Fruit fly (Drosophila melanogaster): ENCODE measurements around the gene Ziz.
A peak's percentile ranks its signal among the peaks of the same experiment; 100 is the strongest.

DNA sequence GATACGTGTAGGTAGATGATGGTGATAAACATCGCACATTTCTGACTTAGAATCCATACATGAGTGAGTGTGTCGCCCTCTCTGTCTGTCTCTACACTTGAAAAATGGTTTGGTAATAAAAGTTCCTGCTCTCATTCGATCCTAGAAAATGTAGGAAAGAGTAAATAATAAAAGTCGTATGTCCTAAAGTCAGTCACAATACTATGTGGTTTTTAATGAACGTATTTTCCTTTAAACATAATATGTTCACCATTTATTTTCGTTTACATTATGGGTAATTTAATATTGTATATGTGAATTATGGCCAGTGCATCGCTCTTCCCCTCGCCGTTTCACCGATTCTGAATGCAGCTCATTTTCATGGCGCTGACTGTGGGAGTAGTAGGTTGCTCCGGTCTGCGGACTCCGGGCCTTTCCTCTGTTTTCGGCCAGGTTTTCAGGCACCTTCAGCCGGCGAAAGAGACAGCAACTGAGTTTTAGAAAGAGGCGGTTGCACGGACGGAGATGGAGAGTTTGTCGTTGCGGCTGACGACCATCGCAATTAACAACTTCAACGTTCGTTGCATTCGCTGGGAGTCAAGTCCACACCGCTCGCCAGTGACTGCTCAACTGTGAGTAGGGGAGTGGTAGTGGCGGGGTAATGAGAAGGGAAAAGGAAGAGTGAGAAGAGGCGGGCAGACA is 36.7 kb upstream of the Ziz start:
- TF ChIP-seq fu2 (GFP tag; optimal IDR thresholded peaks at IDR 0.05), result no peak
- TF ChIP-seq Adf1 (GFP tag; IDR thresholded peaks at IDR 0.05), result no peak
- peak; percentile 45 for TF ChIP-seq Hsf (GFP tag; optimal IDR thresholded peaks at IDR 0.05)
- TF ChIP-seq slou (GFP tag; optimal IDR thresholded peaks at IDR 0.05), result no peak
- TF ChIP-seq CG31388 (GFP tag; optimal IDR thresholded peaks at IDR 0.05), result no peak
- TF ChIP-seq YL-1 (GFP tag; optimal IDR thresholded peaks at IDR 0.05), result no peak

All from whole organism, embryonic.